Fruit fly (Drosophila melanogaster) whole organism, embryonic: Measurements from ENCODE around the gene CG31948.
A peak's percentile ranks its signal among the peaks of the same experiment; 100 is the strongest.

ENCODE experiments used
- Aef1 ChIP-seq: fragments of 200-800 bp; sonication (Bioruptor generic); IDR thresholded peaks from 3 replicates; pipeline ENCODE4 v1.3.6; 2022; ENCODE audit warnings: missing biosample characterization, missing genetic modification characterization
- Bgb ChIP-seq: fragments of 200-800 bp; sonication (Bioruptor generic); IDR thresholded peaks from 2 replicates; pipeline ENCODE4 v1.3.6; 2022; ENCODE audit warnings: missing biosample characterization, missing genetic modification characterization; ENCODE audit not compliant: partially characterized antibody
- Blimp-1 ChIP-seq: fragments of 200-800 bp; sonication (Bioruptor generic); optimal IDR thresholded peaks from 3 replicates; lab custom pipeline; 2018; ENCODE audit warnings: missing biosample characterization, missing genetic modification characterization, mild to moderate bottlenecking, moderate library complexity, missing genetic modification reagents
- BtbVII ChIP-seq: fragments of 200-800 bp; sonication (Bioruptor generic); optimal IDR thresholded peaks from 3 replicates; lab custom pipeline; 2017; ENCODE audit warnings: missing biosample characterization, mild to moderate bottlenecking, missing genetic modification characterization
- CG10565 ChIP-seq: fragments of 200-800 bp; sonication (Bioruptor generic); optimal IDR thresholded peaks from 3 replicates; lab custom pipeline; 2016; ENCODE audit warnings: missing biosample characterization, mild to moderate bottlenecking, missing genetic modification characterization
- CG11093 ChIP-seq: fragments of 200-800 bp; sonication (Bioruptor generic); IDR thresholded peaks from 3 replicates; pipeline ENCODE4 v1.3.6; 2022; ENCODE audit warnings: missing biosample characterization, missing genetic modification characterization
- CG11504 ChIP-seq: fragments of 200-800 bp; sonication (Bioruptor generic); optimal IDR thresholded peaks from 3 replicates; lab custom pipeline; 2019; ENCODE audit warnings: missing biosample characterization, mild to moderate bottlenecking, missing genetic modification characterization, moderate library complexity
- CG11560 ChIP-seq: fragments of 200-800 bp; sonication (Bioruptor generic); IDR thresholded peaks from 3 replicates; pipeline ENCODE4 v1.3.6; 2022; ENCODE audit warnings: missing biosample characterization, missing genetic modification characterization
- CG12659 ChIP-seq: fragments of 200-800 bp; sonication (Bioruptor generic); optimal IDR thresholded peaks from 3 replicates; lab custom pipeline; 2017; ENCODE audit warnings: mild to moderate bottlenecking, missing biosample characterization, missing genetic modification reagents, missing genetic modification characterization
- CG14050 ChIP-seq: fragments of 200-800 bp; sonication (Bioruptor generic); IDR thresholded peaks from 3 replicates; pipeline ENCODE4 v1.3.6; 2022; ENCODE audit warnings: missing biosample characterization, missing genetic modification characterization
- CG14441 ChIP-seq: fragments of 200-800 bp; sonication (Bioruptor generic); IDR thresholded peaks from 2 replicates; pipeline ENCODE4 v1.3.6; 2022; ENCODE audit warnings: missing biosample characterization, missing genetic modification characterization
- CG15601 ChIP-seq: fragments of 200-800 bp; sonication (Bioruptor generic); optimal IDR thresholded peaks from 3 replicates; lab custom pipeline; 2019; ENCODE audit warnings: missing biosample characterization, mild to moderate bottlenecking, missing genetic modification characterization, moderate library complexity
- CG1603 ChIP-seq: fragments of 200-800 bp; sonication (Bioruptor generic); optimal IDR thresholded peaks from 2 replicates; lab custom pipeline; 2019; ENCODE audit warnings: missing biosample characterization, mild to moderate bottlenecking, missing genetic modification characterization, moderate library complexity
- CG17802 ChIP-seq: fragments of 200-800 bp; sonication (Bioruptor generic); optimal IDR thresholded peaks from 2 replicates; lab custom pipeline; 2018; ENCODE audit warnings: missing biosample characterization, mild to moderate bottlenecking, missing genetic modification characterization, moderate library complexity
- CG2875 ChIP-seq: fragments of 200-800 bp; sonication (Bioruptor generic); optimal IDR thresholded peaks from 2 replicates; lab custom pipeline; 2017; ENCODE audit warnings: missing biosample characterization, mild to moderate bottlenecking, missing genetic modification characterization, missing genetic modification reagents
- CG34224 ChIP-seq: fragments of 200-800 bp; sonication (Bioruptor generic); IDR thresholded peaks from 3 replicates; pipeline ENCODE4 v1.3.6; 2022; ENCODE audit warnings: missing biosample characterization, missing genetic modification characterization; ENCODE audit not compliant: partially characterized antibody
- CG6854 ChIP-seq: fragments of 200-800 bp; sonication (Bioruptor generic); optimal IDR thresholded peaks from 3 replicates; lab custom pipeline; 2017; ENCODE audit warnings: missing biosample characterization, mild to moderate bottlenecking, missing genetic modification characterization
- CG7372 ChIP-seq: fragments of 200-800 bp; sonication (Bioruptor generic); IDR thresholded peaks from 2 replicates; pipeline ENCODE4 v1.3.6; 2022; ENCODE audit warnings: missing biosample characterization, missing genetic modification characterization
- CG9876 ChIP-seq: fragments of 200-800 bp; sonication (Bioruptor generic); optimal IDR thresholded peaks from 2 replicates; lab custom pipeline; 2016; ENCODE audit warnings: missing biosample characterization, missing genetic modification characterization
- CrebB ChIP-seq: fragments of 200-800 bp; sonication (Bioruptor generic); optimal IDR thresholded peaks from 3 replicates; lab custom pipeline; 2018; ENCODE audit warnings: missing biosample characterization, mild to moderate bottlenecking, missing genetic modification characterization
- Deaf1 ChIP-seq: fragments of 200-800 bp; optimal IDR thresholded peaks from 3 replicates; lab custom pipeline; 2019; ENCODE audit warnings: missing biosample characterization, mild to moderate bottlenecking, missing genetic modification characterization, moderate library complexity
- Ets65A ChIP-seq: fragments of 200-800 bp; sonication (Bioruptor generic); peaks from one replicate; lab custom pipeline; 2016; ENCODE audit warnings: missing biosample characterization, missing genetic modification characterization
- Gug ChIP-seq: fragments of 200-800 bp; sonication (Bioruptor generic); IDR thresholded peaks from 4 replicates; pipeline ENCODE4 v1.3.6; 2022; ENCODE audit warnings: missing biosample characterization, missing genetic modification characterization
- H15 ChIP-seq: fragments of 200-800 bp; sonication (Bioruptor generic); IDR thresholded peaks from 3 replicates; pipeline ENCODE4 v1.3.6; 2022; ENCODE audit warnings: missing biosample characterization, missing genetic modification characterization
- H2.0 ChIP-seq: fragments of 200-800 bp; sonication (Bioruptor generic); IDR thresholded peaks from 2 replicates; pipeline ENCODE4 v1.3.6; 2022; ENCODE audit warnings: missing biosample characterization, missing genetic modification characterization
- Mrtf ChIP-seq: fragments of 200-800 bp; sonication (Bioruptor generic); IDR thresholded peaks from 3 replicates; pipeline ENCODE4 v1.3.6; 2022; ENCODE audit warnings: missing biosample characterization, missing genetic modification characterization
- Nf-YB ChIP-seq: fragments of 200-800 bp; sonication (Bioruptor generic); optimal IDR thresholded peaks from 3 replicates; lab custom pipeline; 2019; ENCODE audit warnings: missing biosample characterization, mild to moderate bottlenecking, missing genetic modification characterization, moderate library complexity
- Ptx1 ChIP-seq: fragments of 200-800 bp; sonication (Bioruptor generic); IDR thresholded peaks from 2 replicates; pipeline ENCODE4 v1.3.6; 2022; ENCODE audit warnings: missing biosample characterization, missing genetic modification characterization
- Ravus ChIP-seq: fragments of 200-800 bp; sonication (Bioruptor generic); IDR thresholded peaks from 2 replicates; pipeline ENCODE4 v1.3.6; 2022; ENCODE audit warnings: missing biosample characterization, missing genetic modification characterization
- Sin3A ChIP-seq: fragments of >200 bp; optimal IDR thresholded peaks from 2 replicates; lab custom pipeline; 2018
- Sox102F ChIP-seq: fragments of 200-800 bp; sonication (Bioruptor generic); optimal IDR thresholded peaks from 2 replicates; lab custom pipeline; 2018; ENCODE audit warnings: missing biosample characterization, mild to moderate bottlenecking, missing genetic modification characterization, moderate library complexity
- TFAM ChIP-seq: fragments of 200-800 bp; sonication (Bioruptor generic); optimal IDR thresholded peaks from 2 replicates; lab custom pipeline; 2017; ENCODE audit warnings: missing biosample characterization, missing genetic modification characterization, inconsistent platforms
- Trl ChIP-seq, 3 experiments: fragments of >200 bp in 2 of 3; fragments of 200-800 bp in 1 of 3; sonication (Bioruptor generic) in 1 of 3; optimal IDR thresholded peaks; 2 replicates in 1 of 3; 3 replicates in 2 of 3; lab custom pipeline; 2016 to 2017; ENCODE audit warnings: missing biosample characterization in 1 of 3, missing genetic modification characterization in 1 of 3
- Xrp1 ChIP-seq: fragments of 200-800 bp; sonication (Bioruptor generic); IDR thresholded peaks from 2 replicates; pipeline ENCODE4 v1.3.6; 2022; ENCODE audit warnings: missing biosample characterization, missing genetic modification characterization
- bsh ChIP-seq, 2 experiments: fragments of 200-800 bp; sonication (Bioruptor generic); optimal IDR thresholded peaks; 2 replicates each; lab custom pipeline; 2017 to 2018; ENCODE audit warnings: mild to moderate bottlenecking in 2 of 2, missing biosample characterization in 2 of 2, missing genetic modification characterization in 2 of 2, moderate library complexity in 1 of 2
- cato ChIP-seq: fragments of 200-800 bp; sonication (Bioruptor generic); optimal IDR thresholded peaks from 2 replicates; lab custom pipeline; 2016; ENCODE audit warnings: missing biosample characterization, missing genetic modification characterization, borderline replicate concordance
- chm ChIP-seq: fragments of 200-800 bp; sonication (Bioruptor generic); IDR thresholded peaks from 2 replicates; pipeline ENCODE4 v1.3.6; 2022; ENCODE audit warnings: missing biosample characterization, missing genetic modification characterization
- dm ChIP-seq: fragments of 200-800 bp; sonication (Bioruptor generic); optimal IDR thresholded peaks from 3 replicates; lab custom pipeline; 2016; ENCODE audit warnings: missing biosample characterization, missing genetic modification characterization
- dysf ChIP-seq: fragments of 200-800 bp; sonication (Bioruptor generic); IDR thresholded peaks from 3 replicates; pipeline ENCODE4 v1.3.6; 2022; ENCODE audit warnings: missing biosample characterization, missing genetic modification characterization
- eyg ChIP-seq: fragments of 200-800 bp; sonication (Bioruptor generic); optimal IDR thresholded peaks from 3 replicates; lab custom pipeline; 2016; ENCODE audit warnings: missing biosample characterization, missing genetic modification characterization
- fu2 ChIP-seq: fragments of 200-800 bp; sonication (Bioruptor generic); optimal IDR thresholded peaks from 2 replicates; lab custom pipeline; 2016; ENCODE audit warnings: missing biosample characterization, missing genetic modification characterization
- gcm ChIP-seq: fragments of 200-800 bp; sonication (Bioruptor generic); optimal IDR thresholded peaks from 2 replicates; lab custom pipeline; 2019; ENCODE audit warnings: missing biosample characterization, mild to moderate bottlenecking, missing genetic modification characterization, moderate library complexity
- gfzf ChIP-seq: fragments of 200-800 bp; sonication (Bioruptor generic); optimal IDR thresholded peaks from 2 replicates; lab custom pipeline; 2016; ENCODE audit warnings: missing biosample characterization, mild to moderate bottlenecking, missing genetic modification characterization, moderate library complexity
- gsb ChIP-seq: fragments of 200-800 bp; sonication (Bioruptor generic); IDR thresholded peaks from 2 replicates; pipeline ENCODE4 v1.3.6; 2022; ENCODE audit warnings: missing biosample characterization, missing genetic modification characterization
- hb ChIP-seq: fragments of 200-800 bp; sonication (Bioruptor generic); IDR thresholded peaks from 3 replicates; pipeline ENCODE4 v1.3.6; 2022; ENCODE audit warnings: missing biosample characterization, missing genetic modification characterization; ENCODE audit not compliant: partially characterized antibody
- jigr1 ChIP-seq: fragments of 200-800 bp; sonication (Bioruptor generic); IDR thresholded peaks from 3 replicates; pipeline ENCODE4 v1.3.6; 2022; ENCODE audit warnings: missing biosample characterization, missing genetic modification characterization
- ken ChIP-seq: fragments of 200-800 bp; sonication (Bioruptor generic); IDR thresholded peaks from 3 replicates; pipeline ENCODE4 v1.3.6; 2022; ENCODE audit warnings: missing biosample characterization, missing genetic modification characterization
- lbe ChIP-seq: fragments of 200-800 bp; sonication (Bioruptor generic); optimal IDR thresholded peaks from 2 replicates; lab custom pipeline; 2016; ENCODE audit warnings: missing biosample characterization, mild to moderate bottlenecking, missing genetic modification characterization
- maf-S ChIP-seq: fragments of 200-800 bp; sonication (Bioruptor generic); optimal IDR thresholded peaks from 2 replicates; lab custom pipeline; 2016; ENCODE audit warnings: missing biosample characterization, missing genetic modification characterization
- pfk ChIP-seq: fragments of 200-800 bp; sonication (Bioruptor generic); optimal IDR thresholded peaks from 2 replicates; lab custom pipeline; 2018; ENCODE audit warnings: missing biosample characterization, mild to moderate bottlenecking, missing genetic modification characterization, moderate library complexity
- tgo ChIP-seq: fragments of 200-800 bp; sonication (Bioruptor generic); IDR thresholded peaks from 3 replicates; pipeline ENCODE4 v1.3.6; 2022; ENCODE audit warnings: missing biosample characterization, missing genetic modification characterization
- usp ChIP-seq: fragments of >200 bp; optimal IDR thresholded peaks from 2 replicates; lab custom pipeline; 2017; ENCODE audit warnings: missing biosample characterization, missing genetic modification characterization

The CG31948 gene

dm6 chr2L:2397080-2397479, 19.4 kb downstream of the CG31948 start (continued):
- TF ChIP-seq Xrp1 (GFP tag; lab: Robert Waterston, UW) (peak; percentile 24; the same call in 1 of the 2 replicates), gcm (GFP tag; lab: Kevin White, UChicago) (no peak), tgo (GFP tag; lab: Robert Waterston, UW) (no peak), Mrtf (GFP tag; lab: Robert Waterston, UW) (no peak), CG34224 (no peak), CG11504 (tag; lab: Kevin White, UChicago) (peak; percentile 36), Ptx1 (no peak), gsb (GFP tag; lab: Robert Waterston, UW) (no peak), CG10565 (GFP tag; lab: Kevin White, UChicago) (no peak), maf-S (no peak), H15 (no peak), BtbVII (GFP tag; lab: Kevin White, UChicago) (no peak), cato (no peak), bsh (GFP tag; optimal IDR thresholded peaks at IDR 0.05; lab: Kevin White, UChicago) (peak in 1 of 2 experiments; percentile 33), dm (GFP tag; lab: Kevin White, UChicago) (no peak), CG2875 (GFP tag; lab: Kevin White, UChicago) (no peak), Blimp-1 (GFP tag; lab: Kevin White, UChicago) (peak; percentile 1), Trl (optimal IDR thresholded peaks at IDR 0.05; lab: Kevin White, UChicago) (no peak), Trl (GFP tag; optimal IDR thresholded peaks at IDR 0.05; lab: Kevin White, UChicago) (no peak), Nf-YB (GFP tag; lab: Kevin White, UChicago) (no peak), H2.0 (0 out of 2 replicates have a peak, but pooled peaks have one; percentile 11), dysf (GFP tag; lab: Robert Waterston, UW) (no peak), chm (GFP tag; lab: Robert Waterston, UW) (no peak), CG17802 (no peak), CG11093 (GFP tag; lab: Robert Waterston, UW) (no peak), Gug (GFP tag; lab: Robert Waterston, UW) (no peak), fu2 (no peak), CG15601 (no peak), CG14050 (GFP tag; lab: Robert Waterston, UW) (0 out of 3 replicates have a peak, but pooled peaks have one; percentile 16), pfk (no peak), Ets65A (GFP tag; lab: Kevin White, UChicago) (peak; percentile 66), Aef1 (GFP tag; lab: Robert Waterston, UW) (no peak), gfzf (GFP tag; lab: Kevin White, UChicago) (no peak), TFAM (GFP tag; lab: Kevin White, UChicago) (no peak), Sin3A (lab: Kevin White, UChicago) (no peak), lbe (no peak), eyg (GFP tag; lab: Kevin White, UChicago) (no peak), ken (GFP tag; lab: Robert Waterston, UW) (peak; percentile 55; the same call in 1 of the 3 replicates), hb (GFP tag; lab: Robert Waterston, UW) (no peak), Bgb (GFP tag; lab: Robert Waterston, UW) (no peak), CG1603 (tag; lab: Kevin White, UChicago) (no peak), CG14441 (no peak), CrebB (no peak), CG9876 (no peak), jigr1 (no peak), CG7372 (GFP tag; lab: Robert Waterston, UW) (no peak), Sox102F (peak; percentile 3), Ravus (GFP tag; lab: Robert Waterston, UW) (no peak), CG12659 (GFP tag; lab: Kevin White, UChicago) (no peak), CG11560 (tag; lab: Robert Waterston, UW) (no peak), CG6854 (GFP tag; lab: Kevin White, UChicago) (no peak), usp (GFP tag; lab: Kevin White, UChicago) (no peak), Deaf1 (tag; lab: Kevin White, UChicago) (no peak)
